Worm (Caenorhabditis elegans) whole organism, L4 larva: ENCODE measurements around the gene Y57A10A.13.

Source experiments
- aha-1 ChIP-seq: fragments of 150-350 bp; peaks from one replicate; lab custom pipeline; 2014; ENCODE audit warnings: missing biosample characterization, missing genetic modification characterization
- ceh-62 ChIP-seq: sonication (generic microtip); optimal IDR thresholded peaks from 2 replicates; lab custom pipeline; 2017; ENCODE audit warnings: missing biosample characterization, missing genetic modification characterization
- egl-27 ChIP-seq: sonication (generic microtip); optimal IDR thresholded peaks from 3 replicates; lab custom pipeline; 2017; ENCODE audit warnings: missing biosample characterization, missing genetic modification reagents, missing genetic modification characterization
- gei-8 ChIP-seq: fragments of 200-800 bp; sonication (Bioruptor generic); optimal IDR thresholded peaks from 2 replicates; lab custom pipeline; 2018; ENCODE audit warnings: mild to moderate bottlenecking, missing genetic modification characterization, missing compliant biosample characterization
- jun-1 ChIP-seq: fragments of 150-350 bp; optimal IDR thresholded peaks from 2 replicates; lab custom pipeline; 2014; ENCODE audit warnings: missing biosample characterization, missing genetic modification reagents, missing genetic modification characterization
- lin-1 ChIP-seq: fragments of 200-800 bp; sonication (Bioruptor generic); IDR thresholded peaks from 2 replicates; pipeline ENCODE4 v1.3.6; 2022; ENCODE audit warnings: missing genetic modification reagents, missing genetic modification characterization, missing compliant biosample characterization
- lir-3 ChIP-seq: sonication (generic microtip); optimal IDR thresholded peaks from 2 replicates; lab custom pipeline; 2016; ENCODE audit warnings: mild to moderate bottlenecking, missing genetic modification characterization, missing compliant biosample characterization
- mdl-1 ChIP-seq, 2 experiments: fragments of 150-350 bp in 1 of 2; sonication (generic microtip) in 1 of 2; optimal IDR thresholded peaks; 2 replicates each; lab custom pipeline; 2014 to 2017; ENCODE audit warnings: missing biosample characterization in 2 of 2, missing genetic modification characterization in 2 of 2
- nhr-76 ChIP-seq: fragments of 150-350 bp; optimal IDR thresholded peaks from 2 replicates; lab custom pipeline; 2014; ENCODE audit warnings: missing biosample characterization, missing genetic modification characterization
- unc-62 ChIP-seq, 3 experiments: fragments of 150-350 bp in 1 of 3; sonication (generic microtip); optimal IDR thresholded peaks in 2 of 3; peaks in 1 of 3; 1 replicate in 1 of 3; 2 replicates in 2 of 3; lab custom pipeline; 2014 to 2017; ENCODE audit warnings: missing biosample characterization in 3 of 3, missing genetic modification characterization in 3 of 3, missing genetic modification reagents in 3 of 3, missing genotype in 1 of 3
- vab-7 ChIP-seq: fragments of 200-800 bp; sonication (Bioruptor generic); IDR thresholded peaks from 2 replicates; pipeline ENCODE4 v1.3.6; 2022; ENCODE audit warnings: missing genetic modification reagents, missing genetic modification characterization, missing compliant biosample characterization
- zip-2 ChIP-seq: fragments of 150-350 bp; optimal IDR thresholded peaks from 2 replicates; lab custom pipeline; 2014; ENCODE audit warnings: missing biosample characterization, missing genetic modification characterization
- ztf-11 ChIP-seq: fragments of 150-350 bp; optimal IDR thresholded peaks from 2 replicates; lab custom pipeline; 2014; ENCODE audit warnings: missing biosample characterization, missing genetic modification characterization

The Y57A10A.13 gene

DNA sequence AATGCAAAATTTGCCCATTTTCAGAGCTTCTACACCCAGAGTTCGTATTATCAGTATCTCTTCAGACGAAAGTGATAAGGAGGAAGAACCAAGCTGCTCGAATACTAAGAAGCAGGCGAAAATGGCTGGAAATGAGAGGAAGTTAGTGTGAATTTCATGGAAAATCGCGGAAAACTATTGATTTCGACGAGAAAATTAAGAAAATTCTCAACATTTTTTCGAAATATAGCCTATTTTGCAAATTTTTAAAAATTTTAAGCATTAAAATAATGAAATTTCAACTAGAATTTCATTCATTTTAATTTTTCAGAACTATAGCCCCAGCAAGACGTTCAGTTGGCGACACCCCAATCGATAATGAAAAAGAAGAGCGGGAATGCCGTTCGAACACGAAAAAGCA lies 41.1 kb downstream of the Y57A10A.13 start:
- TF ChIP-seq ceh-62 (no peak), unc-62 (GFP tag; optimal IDR thresholded peaks at IDR 0.05 in 1 of 2; lab: Kevin White, UChicago) (peak in 1 of 2 experiments; percentile 53), unc-62 (tag; optimal IDR thresholded peaks at IDR 0.05; lab: Kevin White, UChicago) (no peak), aha-1 (peak; percentile 73)

DNA sequence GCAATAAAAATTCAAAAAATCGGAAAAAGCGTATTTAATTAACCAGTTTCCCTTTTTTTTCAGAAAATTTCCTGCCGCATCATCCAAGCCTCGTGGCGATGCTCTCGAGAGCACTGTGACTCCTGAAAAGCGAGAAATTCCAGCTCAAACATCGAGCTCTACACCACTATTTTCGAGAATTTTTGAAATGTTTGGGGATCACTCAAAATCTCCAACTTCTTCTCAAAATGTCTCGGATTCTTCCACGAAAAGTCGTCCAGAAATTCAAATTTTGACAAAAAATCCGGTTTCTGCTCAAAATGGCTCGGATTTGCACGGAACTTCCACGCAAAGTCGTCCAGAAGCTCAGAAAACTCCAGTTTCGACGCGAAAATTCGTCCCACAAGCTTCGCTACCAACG lies 46.7 kb downstream of the Y57A10A.13 start:
- TF ChIP-seq ztf-11 (tag; lab: Kevin White, UChicago) (no peak), unc-62 (GFP tag; optimal IDR thresholded peaks at IDR 0.05 in 1 of 2; lab: Kevin White, UChicago) (peak in 1 of 2 experiments; percentile 93), unc-62 (tag; optimal IDR thresholded peaks at IDR 0.05; lab: Kevin White, UChicago) (no peak), vab-7 (GFP tag; lab: Robert Waterston, UW) (no peak), gei-8 (no peak)

DNA sequence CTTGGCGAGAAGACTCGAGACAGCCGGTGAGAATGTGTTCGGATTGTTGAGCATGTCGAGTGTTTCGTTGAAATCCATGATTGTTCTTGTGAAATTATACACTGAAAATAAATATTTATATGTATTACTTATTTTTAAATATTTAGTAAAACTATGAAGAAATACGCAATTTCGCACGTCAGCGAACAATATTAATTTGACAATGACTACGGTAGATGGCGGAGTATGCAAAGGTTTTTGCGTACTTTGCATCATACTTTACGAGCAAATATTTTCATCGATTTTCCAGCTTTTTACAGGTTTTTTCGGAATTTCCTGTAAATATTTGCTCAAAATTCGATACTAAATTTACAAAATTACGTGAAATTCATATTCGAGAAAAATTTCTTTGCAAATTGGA lies 53.8 kb downstream of the Y57A10A.13 start, which contains the start of gene set-24:
Gene set-24 (minus strand): TSS at position 101 of the 400 bp plus-strand sequence.
- TF ChIP-seq mdl-1 (tag; optimal IDR thresholded peaks at IDR 0.05; lab: Kevin White, UChicago): no peak
- TF ChIP-seq zip-2: no peak
- TF ChIP-seq lir-3 (tag; lab: Kevin White, UChicago): no peak
- no peak for TF ChIP-seq unc-62 (GFP tag; optimal IDR thresholded peaks at IDR 0.05 in 1 of 2; lab: Kevin White, UChicago)
- TF ChIP-seq unc-62 (tag; optimal IDR thresholded peaks at IDR 0.05; lab: Kevin White, UChicago): no peak
- TF ChIP-seq nhr-76 (tag; lab: Kevin White, UChicago): no peak
- TF ChIP-seq jun-1 (tag; lab: Kevin White, UChicago): no peak
- TF ChIP-seq lin-1 (GFP tag; lab: Robert Waterston, UW): no peak

DNA sequence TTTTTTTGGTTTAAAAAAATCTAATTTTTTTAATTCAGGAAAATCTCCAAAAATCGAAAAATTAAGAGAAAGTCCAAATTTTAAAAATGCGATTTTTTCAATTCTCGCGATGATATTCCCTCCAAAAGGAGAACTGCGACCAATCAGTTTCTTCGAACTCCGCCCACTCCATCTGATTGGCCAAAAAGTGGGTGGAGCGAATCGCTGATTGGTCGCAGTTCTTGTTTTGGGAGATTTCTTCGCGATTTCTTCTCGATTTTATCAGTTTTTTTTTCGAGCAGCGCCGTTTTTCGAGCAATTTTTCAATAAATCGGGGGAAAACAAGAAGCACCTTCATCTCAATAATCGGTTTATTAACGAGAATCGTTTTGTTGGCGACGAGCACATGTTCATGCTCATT lies 54.3 kb downstream of the Y57A10A.13 start:
- TF ChIP-seq egl-27: no peak
